Fruit fly (Drosophila melanogaster): ENCODE measurements around the gene CG34437.

The CG34437 gene

DNA sequence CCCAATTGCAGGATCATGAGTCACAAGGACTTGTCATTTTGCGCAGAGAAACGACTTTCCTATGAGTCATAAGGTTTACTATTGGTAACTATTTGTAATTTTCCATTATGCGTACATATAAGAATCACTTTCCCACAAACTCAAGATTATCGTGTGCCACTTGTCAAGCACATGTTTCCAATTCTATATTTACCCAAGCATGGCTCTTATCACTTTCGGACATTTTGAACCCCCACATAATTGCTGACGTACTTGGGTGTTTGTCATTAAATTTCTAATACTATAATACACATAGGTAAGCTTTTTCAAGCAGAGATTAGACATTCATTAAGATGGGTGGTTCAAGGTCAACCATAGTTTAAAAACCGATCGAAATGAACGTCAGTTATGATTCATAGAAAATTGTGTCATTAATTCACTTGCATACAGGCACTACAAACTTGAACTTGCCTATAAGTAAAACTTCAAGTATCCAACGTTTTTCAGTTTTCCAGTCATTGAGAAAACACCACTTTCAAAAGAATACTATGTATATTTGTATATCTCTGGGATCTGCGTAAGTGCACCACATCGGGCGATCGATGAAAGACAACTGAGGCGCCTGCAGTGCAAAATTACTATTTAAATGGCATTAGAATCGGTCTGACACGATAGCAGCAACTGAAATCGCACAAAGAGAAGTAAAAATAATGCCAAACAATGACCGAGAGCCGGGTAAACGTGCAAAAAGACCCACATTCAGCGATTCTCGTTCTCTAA is 44.4 kb downstream of the CG34437 start:
- peak; percentile 48 for TF ChIP-seq exex (tag; optimal IDR thresholded peaks at IDR 0.05)
- no peak for TF ChIP-seq Dfd (GFP tag; optimal IDR thresholded peaks at IDR 0.05)
- no peak for TF ChIP-seq bigmax (GFP tag; optimal IDR thresholded peaks at IDR 0.05)
- peak; percentile 60 for TF ChIP-seq sens (GFP tag)
- TF ChIP-seq corto (GFP tag; optimal IDR thresholded peaks at IDR 0.05) = no peak
- no peak for TF ChIP-seq CG8478 (optimal IDR thresholded peaks at IDR 0.05)
- TF ChIP-seq TFAM (GFP tag; optimal IDR thresholded peaks at IDR 0.05) = no peak
- peak; percentile 17 for TF ChIP-seq Med (GFP tag)
- TF ChIP-seq CG7987 (GFP tag; optimal IDR thresholded peaks at IDR 0.05) = peak; percentile 54
- peak; percentile 26 for TF ChIP-seq B-H2 (GFP tag; optimal IDR thresholded peaks at IDR 0.05)
- TF ChIP-seq sob (GFP tag; IDR thresholded peaks at IDR 0.05) = 0 out of 2 replicates have a peak, but pooled peaks have one; percentile 5
- TF ChIP-seq Pdp1 (GFP tag; optimal IDR thresholded peaks at IDR 0.05) = peak in 1 of 2 experiments; percentile 15
- no peak for TF ChIP-seq h (optimal IDR thresholded peaks at IDR 0.05)
- TF ChIP-seq tna (GFP tag; IDR thresholded peaks at IDR 0.05; ENCODE audit: partially characterized antibody) = no peak
- peak; percentile 46 for TF ChIP-seq mirr (GFP tag; optimal IDR thresholded peaks at IDR 0.05)
- TF ChIP-seq lov (optimal IDR thresholded peaks at IDR 0.05) = no peak
- TF ChIP-seq lov (GFP tag; IDR thresholded peaks at IDR 0.05) = no peak
- TF ChIP-seq CG9817 (tag; optimal IDR thresholded peaks at IDR 0.05) = no peak
- TF ChIP-seq sug (tag; optimal IDR thresholded peaks at IDR 0.05) = peak; percentile 72
- TF ChIP-seq so (GFP tag; IDR thresholded peaks at IDR 0.05) = no peak
- TF ChIP-seq zfh2 (GFP tag; optimal IDR thresholded peaks at IDR 0.05) = no peak
- TF ChIP-seq twi (tag; optimal IDR thresholded peaks at IDR 0.05) = peak; percentile 82
- TF ChIP-seq Asciz (GFP tag; optimal IDR thresholded peaks at IDR 0.05) = no peak
- no peak for TF ChIP-seq Aef1 (GFP tag; IDR thresholded peaks at IDR 0.05)

DNA sequence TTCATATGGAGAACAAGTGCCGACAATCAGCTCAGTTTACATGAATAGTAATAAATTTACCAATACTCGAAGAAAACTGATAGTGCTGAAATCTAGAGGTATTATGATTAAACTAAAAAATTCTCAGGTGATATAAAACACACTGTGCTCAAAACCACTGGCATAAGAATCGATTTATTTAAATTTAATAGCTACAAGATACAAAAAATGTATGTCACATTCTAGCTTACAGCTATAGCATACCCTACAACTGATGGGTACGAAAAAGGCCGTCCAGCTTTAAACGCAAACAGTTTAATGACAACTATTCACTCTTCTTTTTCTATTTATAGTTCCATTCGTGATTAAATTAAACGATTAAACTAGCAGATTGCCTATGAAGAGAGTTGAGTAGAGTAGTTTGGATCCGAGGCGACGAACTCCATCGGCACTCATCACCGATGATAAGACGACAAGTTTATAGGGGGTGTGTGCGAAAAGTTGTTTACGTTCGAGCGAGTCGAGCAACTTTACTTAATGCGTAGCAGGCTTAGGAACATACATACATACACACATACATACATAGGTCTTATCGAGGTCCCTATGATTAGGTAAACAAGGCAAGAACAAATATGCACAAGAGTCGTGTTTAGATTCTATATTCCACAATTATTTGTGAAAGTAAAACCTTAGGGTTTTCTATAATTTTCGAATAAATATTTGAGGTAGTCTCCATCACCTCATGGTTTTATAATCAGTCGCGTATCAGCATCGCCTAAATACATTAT is 45.4 kb downstream of the CG34437 start:
- TF ChIP-seq Atf-2 (GFP tag; optimal IDR thresholded peaks at IDR 0.05) (peak; percentile 60), CG2678 (tag; optimal IDR thresholded peaks at IDR 0.05) (peak; percentile 71), CG15479 (GFP tag; optimal IDR thresholded peaks at IDR 0.05) (peak; percentile 61), CG11504 (tag; optimal IDR thresholded peaks at IDR 0.05) (peak; percentile 63), pfk (GFP tag; optimal IDR thresholded peaks at IDR 0.05) (peak; percentile 46), CHES-1-like (GFP tag; optimal IDR thresholded peaks at IDR 0.05) (peak; percentile 77), ERR (GFP tag; optimal IDR thresholded peaks at IDR 0.05) (peak; percentile 52), Doc3 (GFP tag; IDR thresholded peaks at IDR 0.05; ENCODE audit: partially characterized antibody) (no peak), Dbx (GFP tag; IDR thresholded peaks at IDR 0.05) (peak; percentile 75; the same call in 2 of the 3 replicates), cad (GFP tag; optimal IDR thresholded peaks at IDR 0.05) (no peak), CG6272 (GFP tag; IDR thresholded peaks at IDR 0.05) (peak; percentile 56; the same call in 1 of the 2 replicates), unc-4 (GFP tag; IDR thresholded peaks at IDR 0.05; ENCODE audit: partially characterized antibody) (no peak), h (optimal IDR thresholded peaks at IDR 0.05) (no peak), Jarid2 (GFP tag; optimal IDR thresholded peaks at IDR 0.05) (peak; percentile 35), ara (GFP tag; IDR thresholded peaks at IDR 0.05) (peak; percentile 87), HmgZ (tag; optimal IDR thresholded peaks at IDR 0.05) (peak; percentile 82), CoRest (tag; optimal IDR thresholded peaks at IDR 0.05) (peak; percentile 54), kah (GFP tag; optimal IDR thresholded peaks at IDR 0.05) (no peak), gsb (GFP tag; IDR thresholded peaks at IDR 0.05) (peak; percentile 50), caup (GFP tag; optimal IDR thresholded peaks at IDR 0.05; ENCODE audit: severe bottlenecking) (peak; percentile 37), CG7987 (GFP tag; optimal IDR thresholded peaks at IDR 0.05) (peak; percentile 34), Fer3 (tag; optimal IDR thresholded peaks at IDR 0.05) (peak; percentile 73), E2f1 (GFP tag; IDR thresholded peaks at IDR 0.05) (peak; percentile 56), org-1 (GFP tag; optimal IDR thresholded peaks at IDR 0.05) (peak; percentile 74), Lpt (GFP tag; optimal IDR thresholded peaks at IDR 0.05) (no peak), hkb (optimal IDR thresholded peaks at IDR 0.05) (no peak), hkb (GFP tag; IDR thresholded peaks at IDR 0.05) (peak; percentile 51)

All from whole organism, embryonic.